Fruit fly (Drosophila melanogaster) whole organism, embryonic: ENCODE data around the gene CG6839.

Experiments
- Atf3 ChIP-seq: fragments of 200-800 bp; sonication (Bioruptor generic); optimal IDR thresholded peaks from 3 replicates; lab custom pipeline; 2016; ENCODE audit warnings: missing biosample characterization, missing genetic modification characterization
- CG11695 ChIP-seq: fragments of 200-800 bp; sonication (Bioruptor generic); IDR thresholded peaks from 3 replicates; pipeline ENCODE4 v1.3.6; 2022; ENCODE audit warnings: missing biosample characterization, missing genetic modification characterization
- CG11696 ChIP-seq: fragments of 200-800 bp; sonication (Bioruptor generic); IDR thresholded peaks from 2 replicates; pipeline ENCODE4 v1.3.6; 2022; ENCODE audit warnings: missing biosample characterization, missing genetic modification characterization
- CG12391 ChIP-seq: fragments of 200-800 bp; sonication (Bioruptor generic); optimal IDR thresholded peaks from 3 replicates; lab custom pipeline; 2018; ENCODE audit warnings: missing biosample characterization, mild to moderate bottlenecking, missing genetic modification characterization, moderate library complexity
- CG14860 ChIP-seq: fragments of 200-800 bp; sonication (Bioruptor generic); IDR thresholded peaks from 3 replicates; pipeline ENCODE4 v1.3.6; 2022; ENCODE audit warnings: missing biosample characterization, missing genetic modification characterization; ENCODE audit not compliant: partially characterized antibody
- CG15696 ChIP-seq: fragments of 200-800 bp; sonication (Bioruptor generic); optimal IDR thresholded peaks from 2 replicates; lab custom pipeline; 2019; ENCODE audit warnings: missing biosample characterization, mild to moderate bottlenecking, missing genetic modification characterization, moderate library complexity
- CG17829 ChIP-seq: fragments of 200-800 bp; optimal IDR thresholded peaks from 2 replicates; lab custom pipeline; 2019; ENCODE audit warnings: missing biosample characterization, mild to moderate bottlenecking, missing genetic modification characterization, moderate library complexity
- CG18599 ChIP-seq: fragments of 200-800 bp; sonication (Bioruptor generic); optimal IDR thresholded peaks from 3 replicates; lab custom pipeline; 2017; ENCODE audit warnings: missing biosample characterization, missing genetic modification characterization, mild to moderate bottlenecking, moderate library complexity, missing genetic modification reagents
- CG2875 ChIP-seq: fragments of 200-800 bp; sonication (Bioruptor generic); optimal IDR thresholded peaks from 2 replicates; lab custom pipeline; 2017; ENCODE audit warnings: missing biosample characterization, mild to moderate bottlenecking, missing genetic modification characterization, missing genetic modification reagents
- CG3847 ChIP-seq: fragments of 200-800 bp; sonication (Bioruptor generic); IDR thresholded peaks from 2 replicates; pipeline ENCODE4 v1.3.6; 2022; ENCODE audit warnings: missing biosample characterization, missing genetic modification characterization
- CG42726 ChIP-seq: fragments of 200-800 bp; sonication (Bioruptor generic); IDR thresholded peaks from 2 replicates; pipeline ENCODE4 v1.3.6; 2022; ENCODE audit warnings: missing biosample characterization, missing genetic modification characterization; ENCODE audit not compliant: partially characterized antibody
- CG5953 ChIP-seq: fragments of 200-800 bp; sonication (Bioruptor generic); IDR thresholded peaks from 2 replicates; pipeline ENCODE4 v1.3.6; 2022; ENCODE audit warnings: missing biosample characterization, missing genetic modification characterization
- CG7357 ChIP-seq: fragments of 200-800 bp; sonication (Bioruptor generic); IDR thresholded peaks from 3 replicates; pipeline ENCODE4 v1.3.6; 2022; ENCODE audit warnings: missing biosample characterization, missing genetic modification characterization
- CG8089 ChIP-seq: fragments of 200-800 bp; sonication (Bioruptor generic); optimal IDR thresholded peaks from 3 replicates; lab custom pipeline; 2016; ENCODE audit warnings: missing biosample characterization, missing genetic modification characterization
- CG8290 ChIP-seq, 3 experiments: fragments of 200-800 bp; sonication (Bioruptor generic); optimal IDR thresholded peaks; 2 replicates each; lab custom pipeline; 2016 to 2019; ENCODE audit warnings: missing biosample characterization in 3 of 3, missing genetic modification characterization in 3 of 3, mild to moderate bottlenecking in 2 of 3, moderate library complexity in 1 of 3
- CG9609 ChIP-seq: fragments of 200-800 bp; sonication (Bioruptor generic); optimal IDR thresholded peaks from 3 replicates; lab custom pipeline; 2016; ENCODE audit warnings: missing biosample characterization, missing genetic modification characterization
- CG9817 ChIP-seq: fragments of 200-800 bp; sonication (Bioruptor generic); optimal IDR thresholded peaks from 2 replicates; lab custom pipeline; 2018; ENCODE audit warnings: missing biosample characterization, mild to moderate bottlenecking, missing genetic modification characterization, moderate library complexity
- Dp ChIP-seq: fragments of 200-800 bp; sonication (Bioruptor generic); optimal IDR thresholded peaks from 2 replicates; lab custom pipeline; 2018; ENCODE audit warnings: missing biosample characterization, mild to moderate bottlenecking, missing genetic modification characterization, moderate library complexity
- Ets65A ChIP-seq: fragments of 200-800 bp; sonication (Bioruptor generic); peaks from one replicate; lab custom pipeline; 2016; ENCODE audit warnings: missing biosample characterization, missing genetic modification characterization
- Ets97D ChIP-seq: fragments of 200-800 bp; sonication (Bioruptor generic); optimal IDR thresholded peaks from 3 replicates; lab custom pipeline; 2016; ENCODE audit warnings: missing biosample characterization, missing genetic modification characterization
- Fer2 ChIP-seq: fragments of 200-800 bp; sonication (Bioruptor generic); optimal IDR thresholded peaks from 2 replicates; lab custom pipeline; 2018; ENCODE audit warnings: missing biosample characterization, mild to moderate bottlenecking, missing genetic modification characterization, moderate library complexity
- Hand ChIP-seq: fragments of 200-800 bp; sonication (Bioruptor generic); optimal IDR thresholded peaks from 2 replicates; lab custom pipeline; 2017; ENCODE audit warnings: mild to moderate bottlenecking, missing biosample characterization, missing genetic modification reagents, missing genetic modification characterization
- Hmr ChIP-seq: fragments of 200-800 bp; sonication (Bioruptor generic); optimal IDR thresholded peaks from 3 replicates; lab custom pipeline; 2017; ENCODE audit warnings: mild to moderate bottlenecking, missing biosample characterization, missing genetic modification reagents, missing genetic modification characterization
- Kr ChIP-seq: fragments of 200-800 bp; sonication (Bioruptor generic); optimal IDR thresholded peaks from 2 replicates; lab custom pipeline; 2017; ENCODE audit warnings: missing biosample characterization, mild to moderate bottlenecking, missing genetic modification characterization
- Mad ChIP-seq: fragments of 200-800 bp; sonication (Bioruptor generic); optimal IDR thresholded peaks from 2 replicates; lab custom pipeline; 2016; ENCODE audit warnings: missing biosample characterization, missing genetic modification characterization
- NC2β ChIP-seq: fragments of 200-800 bp; sonication (Bioruptor generic); optimal IDR thresholded peaks from 2 replicates; lab custom pipeline; 2016; ENCODE audit warnings: missing biosample characterization, missing genetic modification characterization
- Oaz ChIP-seq: fragments of 200-800 bp; sonication (Bioruptor generic); IDR thresholded peaks from 2 replicates; pipeline ENCODE4 v1.3.6; 2022; ENCODE audit warnings: missing biosample characterization, missing genetic modification characterization
- Ravus ChIP-seq: fragments of 200-800 bp; sonication (Bioruptor generic); IDR thresholded peaks from 2 replicates; pipeline ENCODE4 v1.3.6; 2022; ENCODE audit warnings: missing biosample characterization, missing genetic modification characterization
- Six4 ChIP-seq: fragments of 200-800 bp; sonication (Bioruptor generic); optimal IDR thresholded peaks from 2 replicates; lab custom pipeline; 2016; ENCODE audit warnings: missing biosample characterization, missing genetic modification characterization
- Spps ChIP-seq: fragments of 200-800 bp; sonication (Bioruptor generic); optimal IDR thresholded peaks from 2 replicates; lab custom pipeline; 2018; ENCODE audit warnings: missing biosample characterization, mild to moderate bottlenecking, missing genetic modification characterization
- Stat92E ChIP-seq, 3 experiments: fragments of >200 bp in 2 of 3; fragments of 200-800 bp in 1 of 3; sonication (Bioruptor generic) in 1 of 3; optimal IDR thresholded peaks; 2 replicates each; lab custom pipeline; 2017 to 2019; ENCODE audit warnings: missing biosample characterization in 3 of 3, missing genetic modification characterization in 3 of 3, mild to moderate bottlenecking in 1 of 3, moderate library complexity in 1 of 3
- Xrp1 ChIP-seq: fragments of 200-800 bp; sonication (Bioruptor generic); IDR thresholded peaks from 2 replicates; pipeline ENCODE4 v1.3.6; 2022; ENCODE audit warnings: missing biosample characterization, missing genetic modification characterization
- YL-1 ChIP-seq: fragments of 200-800 bp; sonication (Bioruptor generic); optimal IDR thresholded peaks from 3 replicates; lab custom pipeline; 2017; ENCODE audit warnings: missing biosample characterization, mild to moderate bottlenecking, missing genetic modification characterization
- bab2 ChIP-seq: fragments of 200-800 bp; sonication (Bioruptor generic); optimal IDR thresholded peaks from 2 replicates; lab custom pipeline; 2016; ENCODE audit warnings: missing biosample characterization, missing genetic modification characterization
- cas ChIP-seq: fragments of 200-800 bp; sonication (Bioruptor generic); IDR thresholded peaks from 2 replicates; pipeline ENCODE4 v1.3.6; 2022; ENCODE audit warnings: missing biosample characterization, missing genetic modification characterization
- eyg ChIP-seq: fragments of 200-800 bp; sonication (Bioruptor generic); optimal IDR thresholded peaks from 3 replicates; lab custom pipeline; 2016; ENCODE audit warnings: missing biosample characterization, missing genetic modification characterization
- fd64A ChIP-seq: fragments of 200-800 bp; sonication (Bioruptor generic); optimal IDR thresholded peaks from 3 replicates; lab custom pipeline; 2018; ENCODE audit warnings: missing biosample characterization, mild to moderate bottlenecking, missing genetic modification characterization
- fd96Cb ChIP-seq: fragments of 200-800 bp; sonication (Bioruptor generic); optimal IDR thresholded peaks from 2 replicates; lab custom pipeline; 2018; ENCODE audit warnings: missing biosample characterization, mild to moderate bottlenecking, missing genetic modification characterization, moderate library complexity
- gcm2 ChIP-seq: fragments of 200-800 bp; sonication (Bioruptor generic); optimal IDR thresholded peaks from 2 replicates; lab custom pipeline; 2016; ENCODE audit warnings: missing biosample characterization, missing genetic modification characterization
- gem ChIP-seq: fragments of 200-800 bp; sonication (Bioruptor generic); optimal IDR thresholded peaks from 2 replicates; lab custom pipeline; 2019; ENCODE audit warnings: missing biosample characterization, mild to moderate bottlenecking, missing genetic modification characterization, moderate library complexity
- gfzf ChIP-seq: fragments of 200-800 bp; sonication (Bioruptor generic); optimal IDR thresholded peaks from 2 replicates; lab custom pipeline; 2016; ENCODE audit warnings: missing biosample characterization, mild to moderate bottlenecking, missing genetic modification characterization, moderate library complexity
- jigr1 ChIP-seq: fragments of 200-800 bp; sonication (Bioruptor generic); IDR thresholded peaks from 3 replicates; pipeline ENCODE4 v1.3.6; 2022; ENCODE audit warnings: missing biosample characterization, missing genetic modification characterization
- lab ChIP-seq: fragments of 200-800 bp; sonication (Bioruptor generic); optimal IDR thresholded peaks from 3 replicates; lab custom pipeline; 2017; ENCODE audit warnings: missing biosample characterization, missing genetic modification characterization, mild to moderate bottlenecking, moderate library complexity, missing genetic modification reagents
- lilli ChIP-seq: fragments of 200-800 bp; sonication (Bioruptor generic); optimal IDR thresholded peaks from 3 replicates; lab custom pipeline; 2016; ENCODE audit warnings: missing biosample characterization, missing genetic modification characterization
- pum ChIP-seq: fragments of 200-800 bp; sonication (Bioruptor generic); optimal IDR thresholded peaks from 2 replicates; lab custom pipeline; 2016; ENCODE audit warnings: missing biosample characterization, missing genetic modification characterization
- run ChIP-seq: fragments of 200-800 bp; sonication (Bioruptor generic); optimal IDR thresholded peaks from 3 replicates; lab custom pipeline; 2018; ENCODE audit warnings: missing biosample characterization, mild to moderate bottlenecking, missing genetic modification characterization
- sc ChIP-seq, 3 experiments: fragments of >200 bp in 2 of 3; fragments of 200-800 bp in 1 of 3; sonication (Bioruptor generic) in 1 of 3; optimal IDR thresholded peaks; 2 replicates in 2 of 3; 3 replicates in 1 of 3; lab custom pipeline; 2017; ENCODE audit warnings: mild to moderate bottlenecking in 1 of 3, missing biosample characterization in 1 of 3, missing genetic modification characterization in 1 of 3, missing genetic modification reagents in 1 of 3
- slbo ChIP-seq: fragments of 200-800 bp; sonication (Bioruptor generic); IDR thresholded peaks from 2 replicates; pipeline ENCODE4 v1.3.6; 2022; ENCODE audit warnings: missing biosample characterization, missing genetic modification characterization
- ttk ChIP-seq: fragments of 200-800 bp; sonication (Bioruptor generic); IDR thresholded peaks from 2 replicates; pipeline ENCODE4 v2.1.2; 2022; ENCODE audit warnings: missing biosample characterization, missing genetic modification characterization
- wor ChIP-seq: fragments of 200-800 bp; sonication (Bioruptor generic); IDR thresholded peaks from 2 replicates; pipeline ENCODE4 v1.3.6; 2022; ENCODE audit warnings: missing biosample characterization, missing genetic modification characterization

CG6839 gene

dm6 chr3L:18870027-18870426 is 47.4 kb upstream of the CG6839 start, which contains the start of gene Blos3 (continued):
- peak; percentile 21 for TF ChIP-seq eyg (GFP tag; lab: Kevin White, UChicago)
- TF ChIP-seq YL-1 (GFP tag; lab: Kevin White, UChicago): no peak
- TF ChIP-seq CG9817 (tag; lab: Kevin White, UChicago): peak; percentile 52
- TF ChIP-seq CG9609 (GFP tag; lab: Kevin White, UChicago): peak; percentile 27
- no peak for TF ChIP-seq Kr (GFP tag; lab: Kevin White, UChicago)
- no peak for TF ChIP-seq fd64A (GFP tag; lab: Kevin White, UChicago)
- no peak for TF ChIP-seq Hand
- peak; percentile 22; the same call in 1 of the 3 replicates for TF ChIP-seq CG11695 (GFP tag; lab: Robert Waterston, UW)
- peak; percentile 36 for TF ChIP-seq fd96Cb (tag; lab: Kevin White, UChicago)
- no peak for TF ChIP-seq Mad
- no peak for TF ChIP-seq wor (GFP tag; lab: Robert Waterston, UW)
- 0 out of 2 replicates have a peak, but pooled peaks have one; percentile 6 for TF ChIP-seq CG3847 (GFP tag; lab: Robert Waterston, UW)
- peak; percentile 56 for TF ChIP-seq CG12391 (tag; lab: Kevin White, UChicago)
- TF ChIP-seq ttk (GFP tag; lab: Robert Waterston, UW): peak; percentile 25; the same call in 1 of the 2 replicates
- no peak for TF ChIP-seq Oaz (GFP tag; lab: Robert Waterston, UW)
- TF ChIP-seq cas (GFP tag; lab: Robert Waterston, UW): no peak
- no peak for TF ChIP-seq lab
- peak; percentile 9 for TF ChIP-seq Atf3 (GFP tag; lab: Kevin White, UChicago)
- no peak for TF ChIP-seq sc (optimal IDR thresholded peaks at IDR 0.05; lab: Kevin White, UChicago)
- no peak for TF ChIP-seq sc (GFP tag; optimal IDR thresholded peaks at IDR 0.05; lab: Kevin White, UChicago)
- peak; percentile 88 for TF ChIP-seq Ets65A (GFP tag; lab: Kevin White, UChicago)
- TF ChIP-seq CG2875 (GFP tag; lab: Kevin White, UChicago): no peak
- peak; percentile 57 for TF ChIP-seq CG18599 (GFP tag; lab: Kevin White, UChicago)
- no peak for TF ChIP-seq gfzf (GFP tag; lab: Kevin White, UChicago)
- peak; percentile 40; the same call in 1 of the 2 replicates for TF ChIP-seq Xrp1 (GFP tag; lab: Robert Waterston, UW)
- TF ChIP-seq Ravus: no peak
- peak; percentile 30 for TF ChIP-seq CG8089 (GFP tag; lab: Kevin White, UChicago)
- peak; percentile 21 for TF ChIP-seq Six4 (GFP tag; lab: Kevin White, UChicago)
- TF ChIP-seq NC2β (GFP tag; lab: Kevin White, UChicago): peak; percentile 68
- no peak for TF ChIP-seq jigr1 (GFP tag; lab: Robert Waterston, UW)
- TF ChIP-seq gcm2: no peak
- no peak for TF ChIP-seq run (tag; lab: Kevin White, UChicago)
- no peak for TF ChIP-seq Spps (tag; lab: Kevin White, UChicago)
- no peak for TF ChIP-seq CG5953 (GFP tag; lab: Robert Waterston, UW)
- TF ChIP-seq pum (GFP tag; lab: Kevin White, UChicago): peak; percentile 60
- TF ChIP-seq gem: peak; percentile 76
- TF ChIP-seq Ets97D (GFP tag; lab: Kevin White, UChicago): peak; percentile 14
- peak; percentile 52 for TF ChIP-seq Hmr (GFP tag; lab: Kevin White, UChicago)
- TF ChIP-seq CG42726 (GFP tag; lab: Robert Waterston, UW): no peak
- peak; percentile 70 for TF ChIP-seq lilli (GFP tag; lab: Kevin White, UChicago)
- peak; percentile 65 for TF ChIP-seq slbo (GFP tag; lab: Robert Waterston, UW)
- TF ChIP-seq CG15696 (tag; lab: Kevin White, UChicago): peak; percentile 40
- TF ChIP-seq bab2 (GFP tag; lab: Kevin White, UChicago): peak; percentile 29
- no peak for TF ChIP-seq CG8290 (GFP tag; optimal IDR thresholded peaks at IDR 0.05; lab: Kevin White, UChicago)
- no peak for TF ChIP-seq CG8290 (tag; optimal IDR thresholded peaks at IDR 0.05; lab: Kevin White, UChicago)
- TF ChIP-seq CG14860: no peak
- TF ChIP-seq Dp (GFP tag; lab: Kevin White, UChicago): no peak
- TF ChIP-seq CG11696: no peak
- TF ChIP-seq CG17829 (tag; lab: Kevin White, UChicago): peak; percentile 45
- no peak for TF ChIP-seq CG7357
- TF ChIP-seq Stat92E (GFP tag; optimal IDR thresholded peaks at IDR 0.05; lab: Kevin White, UChicago): no peak
- no peak for TF ChIP-seq Fer2 (tag; lab: Kevin White, UChicago)
